Worm (Caenorhabditis elegans) whole organism, young adult: ENCODE results near the gene flp-4.

Experiments used
- C06A6.2 ChIP-seq: fragments of 200-800 bp; sonication (Bioruptor generic); conservative IDR thresholded peaks from 2 replicates; pipeline ENCODE4 v1.3.6; 2022; ENCODE audit warnings: missing genetic modification characterization, missing compliant biosample characterization
- C17E4.6 ChIP-seq: fragments of 200-800 bp; sonication (Bioruptor generic); IDR thresholded peaks from 2 replicates; pipeline ENCODE4 v1.3.6; 2022; ENCODE audit warnings: missing genetic modification reagents, missing genetic modification characterization, missing compliant biosample characterization
- F33H1.4 ChIP-seq: fragments of 200-800 bp; sonication (Bioruptor generic); IDR thresholded peaks from 2 replicates; pipeline ENCODE4 v1.3.6; 2022; ENCODE audit warnings: missing genetic modification reagents, missing genetic modification characterization, missing compliant biosample characterization
- F57A8.1 ChIP-seq: fragments of 200-800 bp; sonication (Bioruptor generic); optimal IDR thresholded peaks from 2 replicates; lab custom pipeline; 2018; ENCODE audit warnings: mild to moderate bottlenecking, missing genetic modification characterization, moderate library complexity, missing compliant biosample characterization
- F57C9.4 ChIP-seq: sonication (generic microtip); optimal IDR thresholded peaks from 2 replicates; lab custom pipeline; 2017; ENCODE audit warnings: mild to moderate bottlenecking, missing genetic modification characterization, missing compliant biosample characterization
- Y53F4B.3 ChIP-seq: fragments of 200-800 bp; sonication (Bioruptor generic); IDR thresholded peaks from 2 replicates; pipeline ENCODE4 v1.3.6; 2022; ENCODE audit warnings: missing genetic modification reagents, missing genetic modification characterization, missing compliant biosample characterization
- Y56A3A.18 ChIP-seq: fragments of 200-800 bp; sonication (Bioruptor generic); IDR thresholded peaks from 2 replicates; pipeline ENCODE4 v1.3.6; 2022; ENCODE audit warnings: missing genetic modification reagents, missing genetic modification characterization, missing compliant biosample characterization
- atf-7 ChIP-seq: sonication (generic microtip); optimal IDR thresholded peaks from 2 replicates; lab custom pipeline; 2017; ENCODE audit warnings: mild to moderate bottlenecking, missing genetic modification characterization, missing compliant biosample characterization
- attf-5 ChIP-seq: fragments of 200-800 bp; sonication (Bioruptor generic); optimal IDR thresholded peaks from 2 replicates; lab custom pipeline; 2018; ENCODE audit warnings: mild to moderate bottlenecking, missing genetic modification characterization, missing compliant biosample characterization
- bed-1 ChIP-seq: fragments of 200-800 bp; sonication (Bioruptor generic); IDR thresholded peaks from 2 replicates; pipeline ENCODE4 v1.3.6; 2022; ENCODE audit warnings: missing genetic modification reagents, missing genetic modification characterization, missing compliant biosample characterization
- ccch-3 ChIP-seq: fragments of 200-800 bp; sonication (Bioruptor generic); optimal IDR thresholded peaks from 2 replicates; lab custom pipeline; 2018; ENCODE audit warnings: mild to moderate bottlenecking, missing genetic modification characterization, missing compliant biosample characterization
- cebp-1 ChIP-seq, 2 experiments: fragments of 200-800 bp in 1 of 2; sonication (Bioruptor generic) in 1 of 2; sonication (generic microtip) in 1 of 2; IDR thresholded peaks in 1 of 2; optimal IDR thresholded peaks in 1 of 2; 2 replicates each; pipeline versions ENCODE4 v1.3.6 to Lab custom; 2017 to 2022; ENCODE audit warnings: missing compliant biosample characterization in 2 of 2, missing genetic modification characterization in 2 of 2, mild to moderate bottlenecking in 1 of 2, missing genetic modification reagents in 1 of 2, moderate library complexity in 1 of 2
- ceh-40 ChIP-seq: fragments of 200-800 bp; sonication (Bioruptor generic); IDR thresholded peaks from 2 replicates; pipeline ENCODE4 v1.3.6; 2022; ENCODE audit warnings: missing genetic modification characterization, missing compliant biosample characterization
- ceh-79 ChIP-seq: sonication (generic microtip); optimal IDR thresholded peaks from 2 replicates; lab custom pipeline; 2017; ENCODE audit warnings: mild to moderate bottlenecking, missing genetic modification characterization, missing compliant biosample characterization
- ceh-91 ChIP-seq: fragments of 200-800 bp; sonication (Bioruptor generic); IDR thresholded peaks from 2 replicates; pipeline ENCODE4 v1.3.6; 2022; ENCODE audit warnings: missing genetic modification reagents, missing genetic modification characterization, missing compliant biosample characterization
- chd-7 ChIP-seq: sonication (generic microtip); optimal IDR thresholded peaks from 2 replicates; lab custom pipeline; 2016; ENCODE audit warnings: mild to moderate bottlenecking, missing genetic modification characterization, moderate library complexity, missing compliant biosample characterization
- die-1 ChIP-seq: sonication (generic microtip); optimal IDR thresholded peaks from 2 replicates; lab custom pipeline; 2016; ENCODE audit warnings: missing genotype, mild to moderate bottlenecking, missing genetic modification characterization, missing compliant biosample characterization
- dpl-1 ChIP-seq: fragments of 150-350 bp; optimal IDR thresholded peaks from 2 replicates; lab custom pipeline; 2014; ENCODE audit warnings: missing biosample characterization, missing genetic modification reagents, missing genetic modification characterization
- efl-1 ChIP-seq: fragments of 150-350 bp; optimal IDR thresholded peaks from 2 replicates; lab custom pipeline; 2014; ENCODE audit warnings: missing biosample characterization, missing genetic modification reagents, missing genetic modification characterization
- ets-4 ChIP-seq: fragments of 200-800 bp; sonication (Bioruptor generic); optimal IDR thresholded peaks from 2 replicates; lab custom pipeline; 2018; ENCODE audit warnings: mild to moderate bottlenecking, missing genetic modification characterization, missing compliant biosample characterization
- hlh-12 ChIP-seq: sonication (generic microtip); optimal IDR thresholded peaks from 2 replicates; lab custom pipeline; 2016; ENCODE audit warnings: missing genetic modification characterization, missing compliant biosample characterization
- hmg-1.2 ChIP-seq: fragments of 200-800 bp; sonication (Bioruptor generic); IDR thresholded peaks from 2 replicates; pipeline ENCODE4 v1.3.6; 2022; ENCODE audit warnings: missing genetic modification reagents, missing genetic modification characterization, missing compliant biosample characterization
- hsf-1 ChIP-seq: fragments of 200-800 bp; sonication (Bioruptor generic); IDR thresholded peaks from 2 replicates; pipeline ENCODE4 v1.3.6; 2022; ENCODE audit warnings: missing genetic modification reagents, missing genetic modification characterization, missing compliant biosample characterization
- lag-1 ChIP-seq: fragments of 200-800 bp; sonication (Bioruptor generic); IDR thresholded peaks from 2 replicates; pipeline ENCODE4 v1.3.6; 2022; ENCODE audit warnings: missing genetic modification reagents, missing genetic modification characterization, missing compliant biosample characterization
- let-607 ChIP-seq, 2 experiments: fragments of 200-800 bp in 1 of 2; sonication (Bioruptor generic) in 1 of 2; sonication (generic microtip) in 1 of 2; optimal IDR thresholded peaks; 2 replicates each; lab custom pipeline; 2016 to 2018; ENCODE audit warnings: mild to moderate bottlenecking in 2 of 2, missing compliant biosample characterization in 2 of 2, missing genetic modification characterization in 2 of 2, moderate library complexity in 2 of 2, missing genotype in 1 of 2
- lin-40 ChIP-seq: sonication (generic microtip); optimal IDR thresholded peaks from 2 replicates; lab custom pipeline; 2016; ENCODE audit warnings: missing genetic modification characterization, mild to moderate bottlenecking, missing compliant biosample characterization, missing genotype, missing genetic modification reagents
- lsl-1 ChIP-seq: fragments of 200-800 bp; sonication (Bioruptor generic); optimal IDR thresholded peaks from 2 replicates; lab custom pipeline; 2018; ENCODE audit warnings: mild to moderate bottlenecking, missing genetic modification characterization, moderate library complexity, missing compliant biosample characterization
- lsy-27 ChIP-seq: sonication (generic microtip); optimal IDR thresholded peaks from 2 replicates; lab custom pipeline; 2017; ENCODE audit warnings: missing genetic modification characterization, mild to moderate bottlenecking, missing compliant biosample characterization, antibody characterized with exemption, missing genotype, borderline replicate concordance; ENCODE audit not compliant: insufficient read depth
- madf-10 ChIP-seq: sonication (generic microtip); optimal IDR thresholded peaks from 2 replicates; lab custom pipeline; 2016; ENCODE audit warnings: mild to moderate bottlenecking, missing genetic modification characterization, missing compliant biosample characterization
- mel-28 ChIP-seq: sonication (generic microtip); optimal IDR thresholded peaks from 2 replicates; lab custom pipeline; 2016; ENCODE audit warnings: borderline replicate concordance, mild to moderate bottlenecking, missing genetic modification characterization, missing compliant biosample characterization
- nfyb-1 ChIP-seq: fragments of 200-800 bp; sonication (Bioruptor generic); IDR thresholded peaks from 2 replicates; pipeline ENCODE4 v1.3.6; 2022; ENCODE audit warnings: missing genetic modification reagents, missing genetic modification characterization, missing compliant biosample characterization
- nhr-120 ChIP-seq: fragments of 200-800 bp; sonication (Bioruptor generic); IDR thresholded peaks from 2 replicates; pipeline ENCODE4 v1.3.6; 2022; ENCODE audit warnings: missing genetic modification characterization, missing compliant biosample characterization
- nhr-80 ChIP-seq: sonication (generic microtip); optimal IDR thresholded peaks from 2 replicates; lab custom pipeline; 2016; ENCODE audit warnings: missing genetic modification characterization, missing compliant biosample characterization
- nhr-90 ChIP-seq: sonication (generic microtip); optimal IDR thresholded peaks from 2 replicates; lab custom pipeline; 2016; ENCODE audit warnings: missing genotype, mild to moderate bottlenecking, missing genetic modification characterization, missing compliant biosample characterization
- repo-1 ChIP-seq: sonication (generic microtip); optimal IDR thresholded peaks from 2 replicates; lab custom pipeline; 2017; ENCODE audit warnings: mild to moderate bottlenecking, missing genetic modification characterization, missing compliant biosample characterization
- snpc-1.3 ChIP-seq: sonication (generic microtip); optimal IDR thresholded peaks from 2 replicates; lab custom pipeline; 2017; ENCODE audit warnings: missing genetic modification characterization, mild to moderate bottlenecking, missing compliant biosample characterization, antibody characterized with exemption, moderate library complexity, missing genotype, missing genetic modification reagents; ENCODE audit not compliant: insufficient read depth
- snpc-3.4 ChIP-seq: sonication (generic microtip); optimal IDR thresholded peaks from 2 replicates; lab custom pipeline; 2017; ENCODE audit warnings: missing genetic modification characterization, mild to moderate bottlenecking, missing compliant biosample characterization, antibody characterized with exemption, moderate library complexity, missing genotype, missing genetic modification reagents
- somi-1 ChIP-seq: fragments of 200-800 bp; sonication (Bioruptor generic); optimal IDR thresholded peaks from 2 replicates; lab custom pipeline; 2018; ENCODE audit warnings: mild to moderate bottlenecking, missing genetic modification characterization, missing compliant biosample characterization
- sptf-2 ChIP-seq: fragments of 200-800 bp; sonication (Bioruptor generic); optimal IDR thresholded peaks from 2 replicates; lab custom pipeline; 2018; ENCODE audit warnings: mild to moderate bottlenecking, missing genetic modification characterization, missing compliant biosample characterization
- tbp1 ChIP-seq: fragments of 200-800 bp; sonication (Bioruptor generic); optimal IDR thresholded peaks from 2 replicates; lab custom pipeline; 2018; ENCODE audit warnings: mild to moderate bottlenecking, missing genetic modification characterization, missing compliant biosample characterization
- ztf-26 ChIP-seq: sonication (generic microtip); optimal IDR thresholded peaks from 2 replicates; lab custom pipeline; 2017; ENCODE audit warnings: missing genetic modification characterization, missing compliant biosample characterization
- ztf-3 ChIP-seq: fragments of 200-800 bp; sonication (Bioruptor generic); optimal IDR thresholded peaks from 2 replicates; lab custom pipeline; 2018; ENCODE audit warnings: mild to moderate bottlenecking, missing genetic modification characterization, missing compliant biosample characterization
- ztf-6 ChIP-seq: fragments of 200-800 bp; sonication (Bioruptor generic); IDR thresholded peaks from 2 replicates; pipeline ENCODE4 v1.3.6; 2022; ENCODE audit warnings: missing genetic modification reagents, missing genetic modification characterization, missing compliant biosample characterization

flp-4 gene

DNA sequence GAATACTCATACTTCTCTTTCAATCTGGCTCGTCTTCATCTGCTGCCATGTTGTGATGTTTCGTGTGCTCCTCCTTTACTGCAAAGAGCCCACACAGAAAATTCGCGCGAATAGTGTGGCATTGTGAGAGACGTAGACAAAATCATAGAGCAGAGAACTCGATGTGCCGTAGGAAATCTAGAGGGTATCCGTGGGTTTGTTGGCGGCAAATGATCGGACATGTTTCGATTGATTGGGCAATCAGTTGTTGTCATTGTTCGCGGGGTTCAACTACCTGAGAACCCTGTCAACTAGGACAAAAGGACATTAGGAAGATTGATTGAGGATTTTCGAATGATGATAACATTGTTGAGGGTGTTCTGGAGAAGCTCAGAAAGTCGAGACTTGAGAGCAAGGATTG lies 23.6 kb upstream of the flp-4 start:
- no peak for TF ChIP-seq hsf-1 (GFP tag; lab: Robert Waterston, UW)
- TF ChIP-seq die-1 (tag; lab: Kevin White, UChicago) = no peak
- no peak for TF ChIP-seq ztf-6 (GFP tag; lab: Robert Waterston, UW)
- TF ChIP-seq nhr-120 (GFP tag; lab: Robert Waterston, UW) = no peak
- TF ChIP-seq hmg-1.2 (GFP tag; lab: Robert Waterston, UW) = no peak
- TF ChIP-seq sptf-2 (GFP tag; lab: Kevin White, UChicago) = no peak
- no peak for TF ChIP-seq ccch-3 (GFP tag; lab: Kevin White, UChicago)
- no peak for TF ChIP-seq ets-4 (GFP tag; lab: Kevin White, UChicago)
- TF ChIP-seq ztf-3 (GFP tag; lab: Kevin White, UChicago) = no peak
- TF ChIP-seq let-607 (tag; optimal IDR thresholded peaks at IDR 0.05; lab: Kevin White, UChicago) = no peak
- no peak for TF ChIP-seq C17E4.6 (GFP tag; lab: Robert Waterston, UW)
- no peak for TF ChIP-seq lsy-27 (tag; lab: Kevin White, UChicago)
- no peak for TF ChIP-seq lsl-1 (GFP tag; lab: Kevin White, UChicago)

DNA sequence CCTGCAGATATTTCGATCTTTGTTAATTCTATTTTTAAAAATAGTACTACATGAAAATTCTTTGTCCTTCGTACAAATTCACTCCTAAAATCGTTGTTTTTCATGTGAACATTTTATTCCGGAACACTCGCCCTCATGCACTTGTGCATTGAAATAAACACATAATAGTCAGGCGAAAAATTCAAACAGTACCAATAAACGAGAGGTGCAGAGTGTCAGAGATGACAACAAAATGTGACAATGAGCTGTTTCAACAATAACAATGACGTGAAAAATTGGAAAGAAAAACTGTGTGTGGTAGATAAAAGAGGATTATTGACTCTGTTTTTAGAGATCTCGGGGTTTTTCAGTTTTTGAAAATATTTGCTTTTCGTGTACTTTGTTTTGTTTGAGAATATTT lies 20.5 kb upstream of the flp-4 start, which contains the start of gene F52H3.6:
Gene F52H3.6, minus strand, starts transcription at position 228 of the 400 bp plus-strand sequence.
- TF ChIP-seq ceh-91 (GFP tag; lab: Robert Waterston, UW) = no peak
- peak; percentile 33 for TF ChIP-seq nhr-80

DNA sequence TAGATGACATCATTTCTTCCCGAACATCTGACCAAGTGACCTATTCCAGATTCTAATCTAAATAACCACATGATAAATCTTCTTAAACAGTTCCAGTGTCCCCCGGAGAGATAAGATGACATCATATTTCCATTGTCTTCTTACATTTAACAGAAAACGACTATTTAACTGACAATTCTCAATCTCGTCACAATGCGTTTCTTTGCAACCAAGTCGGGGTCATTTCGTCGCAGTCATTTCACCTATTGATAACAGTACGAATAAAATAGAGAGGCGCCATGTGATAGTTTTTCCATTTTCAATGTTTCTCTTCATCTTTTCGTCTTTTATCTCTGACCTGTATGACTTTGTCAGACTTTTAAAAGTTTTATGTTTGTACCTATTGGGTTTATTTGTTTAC lies 19.6 kb upstream of the flp-4 start:
- TF ChIP-seq Y53F4B.3 (GFP tag; lab: Robert Waterston, UW) = no peak
- TF ChIP-seq lag-1 (GFP tag; lab: Robert Waterston, UW) = no peak
- no peak for TF ChIP-seq die-1 (tag; lab: Kevin White, UChicago)
- TF ChIP-seq hlh-12 (tag; lab: Kevin White, UChicago) = no peak
- no peak for TF ChIP-seq F33H1.4 (GFP tag; lab: Robert Waterston, UW)
- TF ChIP-seq mel-28 = no peak
- TF ChIP-seq atf-7 = peak; percentile 75
- TF ChIP-seq somi-1 (GFP tag; lab: Kevin White, UChicago) = peak; percentile 12
- peak; percentile 5 for TF ChIP-seq tbp1 (GFP tag; lab: Kevin White, UChicago)
- TF ChIP-seq attf-5 (GFP tag; lab: Kevin White, UChicago) = peak; percentile 52
- no peak for TF ChIP-seq cebp-1 (GFP tag; IDR thresholded peaks at IDR 0.05; lab: Robert Waterston, UW)
- TF ChIP-seq cebp-1 (tag; optimal IDR thresholded peaks at IDR 0.05; lab: Kevin White, UChicago) = peak; percentile 40
- no peak for TF ChIP-seq snpc-3.4 (tag; lab: Kevin White, UChicago)
- TF ChIP-seq nhr-90 (tag; lab: Kevin White, UChicago) = no peak
- TF ChIP-seq nhr-80 = peak; percentile 59
- 0 out of 2 replicates have a peak, but pooled peaks have one; percentile 26 for TF ChIP-seq C06A6.2 (GFP tag; lab: Robert Waterston, UW)
- TF ChIP-seq nfyb-1 (GFP tag; lab: Robert Waterston, UW) = no peak
- peak; percentile 43 for TF ChIP-seq ztf-26 (tag; lab: Kevin White, UChicago)
- TF ChIP-seq repo-1 (tag; lab: Kevin White, UChicago) = no peak
- no peak for TF ChIP-seq efl-1

- no peak for TF ChIP-seq nfyb-1 (GFP tag; lab: Robert Waterston, UW)
- no peak for TF ChIP-seq chd-7 (tag; lab: Kevin White, UChicago)
- no peak for TF ChIP-seq madf-10 (tag; lab: Kevin White, UChicago)
- no peak for TF ChIP-seq F57C9.4 (tag; lab: Kevin White, UChicago)
- no peak for TF ChIP-seq tbp1 (GFP tag; lab: Kevin White, UChicago)
- TF ChIP-seq snpc-1.3 (tag; lab: Kevin White, UChicago) = no peak
- no peak for TF ChIP-seq nhr-80
- TF ChIP-seq ceh-40 (GFP tag; lab: Robert Waterston, UW) = no peak
- TF ChIP-seq F57A8.1 (GFP tag; lab: Kevin White, UChicago) = no peak
- no peak for TF ChIP-seq hsf-1 (GFP tag; lab: Robert Waterston, UW)
- no peak for TF ChIP-seq cebp-1 (GFP tag; IDR thresholded peaks at IDR 0.05; lab: Robert Waterston, UW)
- TF ChIP-seq cebp-1 (tag; optimal IDR thresholded peaks at IDR 0.05; lab: Kevin White, UChicago) = no peak
- no peak for TF ChIP-seq Y56A3A.18 (GFP tag; lab: Robert Waterston, UW)
- TF ChIP-seq bed-1 (GFP tag; lab: Robert Waterston, UW) = no peak
- TF ChIP-seq lin-40 (tag; lab: Kevin White, UChicago) = no peak
- TF ChIP-seq ceh-79 (tag; lab: Kevin White, UChicago) = no peak
- TF ChIP-seq C06A6.2 (GFP tag; lab: Robert Waterston, UW) = no peak
- no peak for TF ChIP-seq dpl-1 (GFP tag; lab: Kevin White, UChicago)
These were observed 18.8 kb upstream of the flp-4 start, which contains the start of gene ttc-36 for ce11 chrII:10029890-10030289. TSS of gene ttc-36 (plus strand) at chrII:10030190.
